Worm (Caenorhabditis elegans) whole organism, L2 larva: ENCODE data around the gene C56A3.5.

ENCODE experiments used
- C34F6.9 ChIP-seq: fragments of 150-350 bp; optimal IDR thresholded peaks from 2 replicates; lab custom pipeline; 2014; ENCODE audit warnings: missing biosample characterization, missing genetic modification characterization
- Y55F3AM.14 ChIP-seq: fragments of 200-800 bp; sonication (Bioruptor generic); optimal IDR thresholded peaks from 2 replicates; lab custom pipeline; 2018; ENCODE audit warnings: mild to moderate bottlenecking, missing genetic modification characterization, missing compliant biosample characterization
- ZK546.5 ChIP-seq: sonication (generic microtip); optimal IDR thresholded peaks from 2 replicates; lab custom pipeline; 2017; ENCODE audit warnings: missing biosample characterization, missing genetic modification characterization
- alr-1 ChIP-seq: fragments of 150-350 bp; optimal IDR thresholded peaks from 2 replicates; lab custom pipeline; 2014; ENCODE audit warnings: missing biosample characterization, missing genetic modification characterization
- aly-2 ChIP-seq: fragments of 150-350 bp; optimal IDR thresholded peaks from 2 replicates; lab custom pipeline; 2014; ENCODE audit warnings: missing biosample characterization, missing genetic modification characterization
- ama-1 ChIP-seq: fragments of 150-350 bp; optimal IDR thresholded peaks from 2 replicates; lab custom pipeline; 2018; ENCODE audit warnings: inconsistent platforms
- ceh-82 ChIP-seq: fragments of 150-350 bp; optimal IDR thresholded peaks from 2 replicates; lab custom pipeline; 2014; ENCODE audit warnings: missing biosample characterization, missing genetic modification characterization
- dmd-4 ChIP-seq: sonication (generic microtip); optimal IDR thresholded peaks from 2 replicates; lab custom pipeline; 2017; ENCODE audit warnings: missing biosample characterization, missing genetic modification characterization
- elt-3 ChIP-seq: sonication (generic microtip); optimal IDR thresholded peaks from 2 replicates; lab custom pipeline; 2017; ENCODE audit warnings: missing biosample characterization, missing genetic modification characterization
- gmeb-1 ChIP-seq: fragments of 150-350 bp; optimal IDR thresholded peaks from 2 replicates; lab custom pipeline; 2014; ENCODE audit warnings: missing biosample characterization, missing genetic modification characterization
- lin-11 ChIP-seq: fragments of 150-350 bp; sonication (generic microtip); optimal IDR thresholded peaks from 2 replicates; lab custom pipeline; 2014; ENCODE audit warnings: missing biosample characterization, missing genetic modification characterization, inconsistent platforms, mixed read lengths
- lin-13 ChIP-seq: fragments of 150-350 bp; optimal IDR thresholded peaks from 2 replicates; lab custom pipeline; 2014; ENCODE audit warnings: missing biosample characterization, missing genetic modification reagents, missing genetic modification characterization
- lin-39 ChIP-seq: fragments of 150-350 bp; optimal IDR thresholded peaks from 2 replicates; lab custom pipeline; 2014; ENCODE audit warnings: missing biosample characterization, missing genetic modification reagents, missing genetic modification characterization
- lsy-2 ChIP-seq, 2 experiments: fragments of 150-350 bp in 1 of 2; sonication (generic microtip) in 1 of 2; optimal IDR thresholded peaks; 2 replicates each; lab custom pipeline; 2014 to 2017; ENCODE audit warnings: missing biosample characterization in 2 of 2, missing genetic modification characterization in 2 of 2
- mab-5 ChIP-seq: fragments of 150-350 bp; optimal IDR thresholded peaks from 2 replicates; lab custom pipeline; 2014; ENCODE audit warnings: missing biosample characterization, missing genetic modification characterization
- mbf-1 ChIP-seq: sonication (generic microtip); optimal IDR thresholded peaks from 2 replicates; lab custom pipeline; 2017; ENCODE audit warnings: missing biosample characterization, missing genetic modification characterization
- mdl-1 ChIP-seq, 2 experiments: fragments of 150-350 bp in 1 of 2; sonication (generic microtip) in 1 of 2; optimal IDR thresholded peaks; 2 replicates each; lab custom pipeline; 2017; ENCODE audit warnings: missing biosample characterization in 2 of 2, missing genetic modification characterization in 2 of 2
- nhr-11 ChIP-seq: fragments of 150-350 bp; optimal IDR thresholded peaks from 2 replicates; lab custom pipeline; 2014; ENCODE audit warnings: missing biosample characterization, missing genetic modification characterization
- nhr-12 ChIP-seq: fragments of 150-350 bp; optimal IDR thresholded peaks from 2 replicates; lab custom pipeline; 2014; ENCODE audit warnings: missing biosample characterization, missing genetic modification characterization
- nhr-129 ChIP-seq: fragments of 150-350 bp; optimal IDR thresholded peaks from 2 replicates; lab custom pipeline; 2014; ENCODE audit warnings: missing biosample characterization, missing genetic modification characterization
- nhr-21 ChIP-seq: fragments of 150-350 bp; optimal IDR thresholded peaks from 2 replicates; lab custom pipeline; 2014; ENCODE audit warnings: missing biosample characterization, missing genetic modification characterization
- nhr-23 ChIP-seq: fragments of 150-350 bp; optimal IDR thresholded peaks from 2 replicates; lab custom pipeline; 2014; ENCODE audit warnings: missing biosample characterization, missing genetic modification reagents, missing genetic modification characterization
- nhr-25 ChIP-seq: fragments of 150-350 bp; sonication (generic microtip); optimal IDR thresholded peaks from 3 replicates; lab custom pipeline; 2014; ENCODE audit warnings: missing biosample characterization, missing genetic modification characterization
- nhr-6 ChIP-seq: fragments of 150-350 bp; optimal IDR thresholded peaks from 2 replicates; lab custom pipeline; 2014; ENCODE audit warnings: missing biosample characterization, missing genetic modification characterization
- nhr-77 ChIP-seq: fragments of 150-350 bp; optimal IDR thresholded peaks from 2 replicates; lab custom pipeline; 2014; ENCODE audit warnings: missing biosample characterization, missing genetic modification characterization
- sem-4 ChIP-seq: fragments of 150-350 bp; optimal IDR thresholded peaks from 2 replicates; lab custom pipeline; 2014; ENCODE audit warnings: missing biosample characterization, missing genetic modification reagents, missing genetic modification characterization
- sma-3 ChIP-seq: sonication (generic microtip); optimal IDR thresholded peaks from 2 replicates; lab custom pipeline; 2016; ENCODE audit warnings: missing genetic modification reagents, missing genetic modification characterization, missing compliant biosample characterization
- sma-9 ChIP-seq, 2 experiments: fragments of 150-350 bp in 1 of 2; sonication (generic microtip) in 1 of 2; optimal IDR thresholded peaks; 2 replicates each; lab custom pipeline; 2014 to 2016; ENCODE audit warnings: missing genetic modification characterization in 2 of 2, mild to moderate bottlenecking in 1 of 2, missing biosample characterization in 1 of 2, missing compliant biosample characterization in 1 of 2, missing genetic modification reagents in 1 of 2, moderate library complexity in 1 of 2
- unc-39 ChIP-seq: fragments of 150-350 bp; optimal IDR thresholded peaks from 2 replicates; lab custom pipeline; 2014; ENCODE audit warnings: missing biosample characterization, missing genetic modification characterization
- unc-55 ChIP-seq: fragments of 150-350 bp; sonication (generic microtip); optimal IDR thresholded peaks from 3 replicates; lab custom pipeline; 2014; ENCODE audit warnings: missing biosample characterization, missing genetic modification reagents, missing genetic modification characterization
- unc-62 ChIP-seq: fragments of 150-350 bp; optimal IDR thresholded peaks from 2 replicates; lab custom pipeline; 2014; ENCODE audit warnings: missing biosample characterization, missing genetic modification reagents, missing genetic modification characterization
- zag-1 ChIP-seq: fragments of 150-350 bp; optimal IDR thresholded peaks from 2 replicates; lab custom pipeline; 2014; ENCODE audit warnings: missing biosample characterization, missing genetic modification characterization
- ztf-4 ChIP-seq: fragments of 150-350 bp; optimal IDR thresholded peaks from 2 replicates; lab custom pipeline; 2014; ENCODE audit warnings: missing biosample characterization, missing genetic modification characterization

C56A3.5 gene

DNA sequence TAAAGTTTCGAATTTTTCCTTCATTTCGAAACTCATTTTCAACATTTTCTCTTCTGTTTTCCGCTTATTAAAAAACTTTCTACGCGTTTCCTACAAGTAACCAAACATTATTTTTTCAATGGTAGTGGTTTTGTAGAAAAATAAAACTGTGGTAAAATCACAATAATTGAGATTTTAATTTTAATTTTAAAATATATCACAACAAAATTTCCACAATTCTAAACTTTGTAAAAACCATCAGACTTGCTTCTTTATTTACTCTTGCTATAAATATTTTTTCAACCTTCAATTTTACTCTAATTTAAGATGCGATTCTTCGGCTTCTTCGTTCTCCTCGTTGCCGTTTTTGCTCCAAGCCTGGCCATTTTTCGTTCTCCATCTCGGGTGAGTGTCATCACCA is 36.1 kb downstream of the C56A3.5 start, which contains the start of gene F53F4.17:
TSS of gene F53F4.17 (plus strand) at position 301 of the 400 bp plus-strand sequence.
- no peak for TF ChIP-seq nhr-21 (tag; lab: Kevin White, UChicago)

DNA sequence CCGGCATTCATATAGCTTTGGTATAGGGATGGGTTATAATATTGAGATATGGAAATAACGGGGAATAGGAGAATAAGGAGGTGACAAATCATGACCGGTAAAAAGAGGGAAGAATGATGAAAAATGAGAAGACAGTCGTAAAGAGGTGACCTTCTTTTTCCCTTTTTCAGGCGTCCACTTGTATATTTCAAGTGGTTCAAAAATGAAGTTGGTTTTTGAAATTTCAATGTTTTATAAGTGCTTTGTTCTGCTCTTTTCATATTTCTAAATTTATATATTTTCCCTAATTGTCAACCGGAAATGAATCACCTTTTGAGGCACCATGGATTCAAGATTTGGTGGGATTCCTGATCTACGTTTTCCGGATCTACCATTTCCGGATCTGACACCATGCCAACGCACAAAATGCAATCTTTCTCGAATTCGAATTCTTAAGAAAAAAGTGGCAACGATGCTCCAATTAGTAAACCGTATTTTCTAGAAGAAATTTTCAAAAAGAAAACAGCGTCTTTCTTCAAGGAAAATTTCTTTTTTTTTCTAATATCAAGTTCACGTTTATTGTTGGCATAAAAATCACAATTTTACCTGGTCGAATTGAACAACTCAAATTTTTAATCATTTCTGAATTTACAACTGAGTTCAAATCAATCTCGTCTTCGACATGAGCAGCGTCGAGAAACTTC is 37.9 kb downstream of the C56A3.5 start, which contains the start of the genes F53F4.2 and F53F4.18:
TSS of gene F53F4.2 (minus strand) at position 101 of the 683 bp plus-strand sequence.
TSS of gene F53F4.18 (plus strand) at position 633 of the 683 bp plus-strand sequence.
- no peak for TF ChIP-seq ztf-4 (tag; lab: Kevin White, UChicago)
- TF ChIP-seq ZK546.5 (tag; lab: Kevin White, UChicago): no peak
- TF ChIP-seq gmeb-1: no peak
- TF ChIP-seq nhr-129 (tag; lab: Kevin White, UChicago): no peak
- TF ChIP-seq ama-1 (lab: Kevin White, UChicago): no peak
- no peak for TF ChIP-seq lin-39 (tag; lab: Kevin White, UChicago)
- no peak for TF ChIP-seq aly-2 (tag; lab: Kevin White, UChicago)
- no peak for TF ChIP-seq sem-4 (tag; lab: Kevin White, UChicago)
- TF ChIP-seq nhr-11 (tag; lab: Kevin White, UChicago): no peak
- TF ChIP-seq nhr-77 (tag; lab: Kevin White, UChicago): no peak
- TF ChIP-seq elt-3 (tag; lab: Kevin White, UChicago): no peak
- no peak for TF ChIP-seq nhr-12 (tag; lab: Kevin White, UChicago)
- TF ChIP-seq sma-3: no peak
- TF ChIP-seq unc-39: no peak
- TF ChIP-seq mdl-1 (tag; optimal IDR thresholded peaks at IDR 0.05; lab: Kevin White, UChicago): no peak
- no peak for TF ChIP-seq unc-62
- no peak for TF ChIP-seq alr-1 (tag; lab: Kevin White, UChicago)
- TF ChIP-seq sma-9 (GFP tag; optimal IDR thresholded peaks at IDR 0.05; lab: Kevin White, UChicago): no peak
- no peak for TF ChIP-seq sma-9 (tag; optimal IDR thresholded peaks at IDR 0.05; lab: Kevin White, UChicago)
- TF ChIP-seq mbf-1 (tag; lab: Kevin White, UChicago): no peak

DNA sequence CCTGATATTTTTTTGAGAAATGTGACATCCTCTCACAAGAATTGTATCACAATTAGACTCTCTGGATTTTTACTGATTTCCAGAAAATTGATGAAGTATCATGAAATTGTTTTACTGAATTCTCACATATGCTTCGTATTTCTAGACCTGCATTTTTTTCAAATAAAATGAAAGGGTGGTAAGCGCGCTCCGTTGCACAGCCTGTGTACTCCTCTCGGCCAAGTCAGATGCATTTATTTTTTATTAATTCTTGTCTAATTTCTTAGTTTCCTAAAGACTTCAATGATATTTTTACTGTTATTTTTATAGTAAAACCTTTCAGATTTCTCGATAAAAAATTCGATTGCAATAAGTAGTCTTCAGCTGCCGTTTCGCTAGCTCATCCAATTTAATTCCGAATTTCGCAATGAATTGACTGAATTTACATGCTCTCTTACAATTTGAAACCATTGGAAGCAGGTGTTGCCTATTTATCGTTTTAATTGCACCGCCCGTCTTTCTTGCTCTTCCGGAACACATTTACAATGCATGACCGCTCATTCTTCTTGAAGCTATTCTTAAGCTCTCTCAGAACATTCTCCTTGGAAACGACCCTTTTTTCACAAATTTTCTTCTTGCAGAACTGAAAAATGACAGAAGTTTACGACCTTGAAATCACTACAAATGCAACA is 39.9 kb downstream of the C56A3.5 start, which contains the start of gene tbcb-1:
TSS of gene tbcb-1 (plus strand) at position 621 of the 671 bp plus-strand sequence.
- TF ChIP-seq elt-3 (tag; lab: Kevin White, UChicago) (no peak), alr-1 (tag; lab: Kevin White, UChicago) (no peak), mab-5 (tag; lab: Kevin White, UChicago) (no peak), zag-1 (no peak), sma-9 (GFP tag; optimal IDR thresholded peaks at IDR 0.05; lab: Kevin White, UChicago) (peak; percentile 31), sma-9 (tag; optimal IDR thresholded peaks at IDR 0.05; lab: Kevin White, UChicago) (no peak), sma-3 (peak; percentile 8), nhr-11 (tag; lab: Kevin White, UChicago) (no peak), C34F6.9 (tag; lab: Kevin White, UChicago) (peak; percentile 49), lsy-2 (tag; optimal IDR thresholded peaks at IDR 0.05; lab: Kevin White, UChicago) (peak in 1 of 2 experiments; percentile 55), ama-1 (lab: Kevin White, UChicago) (no peak), nhr-23 (tag; lab: Kevin White, UChicago) (no peak), gmeb-1 (peak; percentile 35), nhr-25 (tag; lab: Kevin White, UChicago) (peak; percentile 35), nhr-129 (tag; lab: Kevin White, UChicago) (no peak), nhr-6 (tag; lab: Kevin White, UChicago) (no peak)

DNA sequence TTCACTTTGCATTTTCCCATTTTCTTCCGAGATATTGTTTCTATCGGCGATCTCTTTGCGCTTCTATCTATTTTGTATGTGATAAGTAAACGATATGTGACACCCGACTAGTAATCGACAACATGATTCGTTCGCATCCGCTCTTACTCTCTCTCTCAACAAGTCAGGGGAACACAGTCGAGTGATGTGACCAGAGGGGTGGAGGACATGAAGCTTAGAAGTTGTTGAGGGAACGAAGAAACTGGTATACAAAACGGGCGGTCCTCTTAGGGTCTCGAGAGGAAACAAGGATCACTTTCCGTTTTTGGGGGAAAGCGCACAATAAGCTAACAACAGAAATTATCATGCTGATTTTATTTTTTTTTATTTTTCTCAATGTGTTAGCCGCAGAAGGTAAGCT is 41.3 kb downstream of the C56A3.5 start, which contains the start of gene F53F4.4:
TSS of gene F53F4.4 (plus strand) at position 301 of the 400 bp plus-strand sequence.
- TF ChIP-seq Y55F3AM.14 (GFP tag; lab: Kevin White, UChicago) (no peak), nhr-129 (tag; lab: Kevin White, UChicago) (no peak), nhr-11 (tag; lab: Kevin White, UChicago) (no peak), mbf-1 (tag; lab: Kevin White, UChicago) (no peak)

DNA sequence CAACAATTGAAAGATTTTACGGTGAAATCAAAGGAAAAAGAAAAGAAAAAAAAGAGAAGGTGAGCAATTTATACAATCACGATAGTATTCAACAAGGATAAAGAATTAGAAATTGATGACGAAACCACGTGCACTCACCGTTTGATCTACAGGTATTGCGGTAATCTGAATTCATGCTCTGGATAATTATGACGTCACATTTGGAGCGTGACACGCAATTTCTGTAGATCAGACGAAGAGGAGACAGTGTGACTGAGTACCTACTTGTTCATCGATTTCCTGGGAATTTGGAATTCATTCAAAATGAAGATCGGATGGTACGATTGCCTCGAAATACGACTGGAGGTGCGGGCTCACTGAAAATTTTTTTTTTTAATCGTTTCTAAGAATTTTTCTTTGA is 46.6 kb downstream of the C56A3.5 start:
- TF ChIP-seq nhr-77 (tag; lab: Kevin White, UChicago) (no peak), nhr-25 (tag; lab: Kevin White, UChicago) (no peak), lin-11 (tag; lab: Kevin White, UChicago) (no peak), mbf-1 (tag; lab: Kevin White, UChicago) (no peak), ceh-82 (tag; lab: Kevin White, UChicago) (no peak), sem-4 (tag; lab: Kevin White, UChicago) (no peak), mdl-1 (tag; optimal IDR thresholded peaks at IDR 0.05; lab: Kevin White, UChicago) (no peak), dmd-4 (tag; lab: Kevin White, UChicago) (no peak), ama-1 (lab: Kevin White, UChicago) (no peak), unc-55 (GFP tag; lab: Kevin White, UChicago) (no peak), nhr-129 (tag; lab: Kevin White, UChicago) (no peak), lsy-2 (tag; optimal IDR thresholded peaks at IDR 0.05; lab: Kevin White, UChicago) (no peak), lin-13 (no peak)
